Worm (Caenorhabditis elegans) whole organism, late embryonic: ENCODE data around the gene ugt-53.

Source experiments
- C08G9.2 ChIP-seq: sonication (generic microtip); optimal IDR thresholded peaks from 2 replicates; lab custom pipeline; 2016; ENCODE audit warnings: mild to moderate bottlenecking, missing genetic modification characterization, moderate library complexity, missing compliant biosample characterization
- K02D7.2 ChIP-seq: sonication (generic microtip); optimal IDR thresholded peaks from 2 replicates; lab custom pipeline; 2017; ENCODE audit warnings: mild to moderate bottlenecking, missing genetic modification characterization, missing compliant biosample characterization
- K09A11.1 ChIP-seq: sonication (generic microtip); optimal IDR thresholded peaks from 2 replicates; lab custom pipeline; 2017; ENCODE audit warnings: antibody characterized with exemption, mild to moderate bottlenecking, missing genetic modification characterization, missing compliant biosample characterization; ENCODE audit not compliant: insufficient read depth
- T23F11.4 ChIP-seq: fragments of 200-800 bp; sonication (Bioruptor generic); optimal IDR thresholded peaks from 2 replicates; lab custom pipeline; 2018; ENCODE audit warnings: mild to moderate bottlenecking, missing genetic modification characterization, missing compliant biosample characterization
- ahr-1 ChIP-seq: sonication (generic microtip); optimal IDR thresholded peaks from 2 replicates; lab custom pipeline; 2016; ENCODE audit warnings: missing genetic modification characterization, missing compliant biosample characterization
- ceh-14 ChIP-seq: sonication (generic microtip); optimal IDR thresholded peaks from 2 replicates; lab custom pipeline; 2016; ENCODE audit warnings: missing genotype, missing genetic modification characterization, missing compliant biosample characterization
- ceh-18 ChIP-seq: sonication (generic microtip); optimal IDR thresholded peaks from 2 replicates; lab custom pipeline; 2016; ENCODE audit warnings: missing genetic modification characterization, missing compliant biosample characterization
- ceh-19 ChIP-seq: fragments of 200-800 bp; sonication (Bioruptor generic); optimal IDR thresholded peaks from 2 replicates; lab custom pipeline; 2018; ENCODE audit warnings: mild to moderate bottlenecking, missing genetic modification characterization, missing compliant biosample characterization
- ceh-22 ChIP-seq: sonication (generic microtip); optimal IDR thresholded peaks from 2 replicates; lab custom pipeline; 2017; ENCODE audit warnings: missing biosample characterization, missing genetic modification characterization
- ceh-24 ChIP-seq: sonication (generic microtip); optimal IDR thresholded peaks from 2 replicates; lab custom pipeline; 2016; ENCODE audit warnings: mild to moderate bottlenecking, missing genetic modification characterization, missing compliant biosample characterization
- dmd-4 ChIP-seq: sonication (generic microtip); optimal IDR thresholded peaks from 2 replicates; lab custom pipeline; 2016; ENCODE audit warnings: borderline replicate concordance, missing genetic modification characterization, missing compliant biosample characterization
- dve-1 ChIP-seq: sonication (generic microtip); optimal IDR thresholded peaks from 2 replicates; lab custom pipeline; 2017; ENCODE audit warnings: antibody characterized with exemption, mild to moderate bottlenecking, missing genetic modification characterization, missing compliant biosample characterization
- elt-2 ChIP-seq: sonication (generic microtip); optimal IDR thresholded peaks from 2 replicates; lab custom pipeline; 2016; ENCODE audit warnings: missing genetic modification reagents, missing genetic modification characterization, missing compliant biosample characterization
- eyg-1 ChIP-seq: sonication (generic microtip); optimal IDR thresholded peaks from 2 replicates; lab custom pipeline; 2016; ENCODE audit warnings: missing genotype, missing genetic modification characterization, missing compliant biosample characterization
- gmeb-2 ChIP-seq: sonication (generic microtip); optimal IDR thresholded peaks from 2 replicates; lab custom pipeline; 2016; ENCODE audit warnings: missing genetic modification characterization, inconsistent platforms, missing compliant biosample characterization
- hlh-15 ChIP-seq: sonication (generic microtip); optimal IDR thresholded peaks from 2 replicates; lab custom pipeline; 2016; ENCODE audit warnings: missing genetic modification characterization, missing compliant biosample characterization
- hlh-30 ChIP-seq: sonication (generic microtip); optimal IDR thresholded peaks from 2 replicates; lab custom pipeline; 2017; ENCODE audit warnings: antibody characterized with exemption, missing genetic modification characterization, missing compliant biosample characterization; ENCODE audit not compliant: insufficient read depth
- hlh-6 ChIP-seq: sonication (generic microtip); optimal IDR thresholded peaks from 2 replicates; lab custom pipeline; 2016; ENCODE audit warnings: missing genotype, missing genetic modification characterization, missing compliant biosample characterization
- hlh-8 ChIP-seq: sonication (generic microtip); optimal IDR thresholded peaks from 2 replicates; lab custom pipeline; 2016; ENCODE audit warnings: missing genotype, missing genetic modification characterization, missing compliant biosample characterization
- mec-3 ChIP-seq: sonication (generic microtip); optimal IDR thresholded peaks from 2 replicates; lab custom pipeline; 2016; ENCODE audit warnings: borderline replicate concordance, missing genetic modification characterization, missing compliant biosample characterization
- nfya-1 ChIP-seq: sonication (generic microtip); optimal IDR thresholded peaks from 2 replicates; lab custom pipeline; 2017; ENCODE audit warnings: missing genetic modification characterization, mild to moderate bottlenecking, missing compliant biosample characterization, antibody characterized with exemption, moderate library complexity
- nhr-11 ChIP-seq: fragments of 150-350 bp; optimal IDR thresholded peaks from 2 replicates; lab custom pipeline; 2014; ENCODE audit warnings: missing biosample characterization, missing genetic modification characterization
- odd-2 ChIP-seq: sonication (generic microtip); optimal IDR thresholded peaks from 2 replicates; lab custom pipeline; 2017; ENCODE audit warnings: antibody characterized with exemption, mild to moderate bottlenecking, missing genetic modification characterization, missing compliant biosample characterization
- pag-3 ChIP-seq: sonication (generic microtip); optimal IDR thresholded peaks from 2 replicates; lab custom pipeline; 2016; ENCODE audit warnings: missing compliant biosample characterization, missing genetic modification characterization, borderline replicate concordance
- pax-1 ChIP-seq: fragments of 150-350 bp; optimal IDR thresholded peaks from 2 replicates; lab custom pipeline; 2014; ENCODE audit warnings: missing biosample characterization, missing genetic modification characterization
- pha-2 ChIP-seq: sonication (generic microtip); optimal IDR thresholded peaks from 2 replicates; lab custom pipeline; 2017; ENCODE audit warnings: mild to moderate bottlenecking, missing genetic modification characterization, missing compliant biosample characterization
- pha-4 ChIP-seq: fragments of 150-350 bp; optimal IDR thresholded peaks from 2 replicates; lab custom pipeline; 2018; ENCODE audit warnings: missing biosample characterization, missing genetic modification reagents, missing genetic modification characterization
- sox-4 ChIP-seq: sonication (generic microtip); optimal IDR thresholded peaks from 2 replicates; lab custom pipeline; 2017; ENCODE audit warnings: mild to moderate bottlenecking, missing genetic modification characterization, inconsistent platforms, missing compliant biosample characterization
- tbx-7 ChIP-seq: sonication (generic microtip); optimal IDR thresholded peaks from 2 replicates; lab custom pipeline; 2016; ENCODE audit warnings: missing genotype, missing genetic modification characterization, missing compliant biosample characterization
- ttx-3 ChIP-seq: sonication (generic microtip); optimal IDR thresholded peaks from 2 replicates; lab custom pipeline; 2016; ENCODE audit warnings: missing genetic modification reagents, missing genetic modification characterization, missing compliant biosample characterization
- unc-86 ChIP-seq: sonication (generic microtip); optimal IDR thresholded peaks from 2 replicates; lab custom pipeline; 2016; ENCODE audit warnings: missing genetic modification characterization, missing compliant biosample characterization
- zip-5 ChIP-seq: sonication (generic microtip); optimal IDR thresholded peaks from 2 replicates; lab custom pipeline; 2016; ENCODE audit warnings: missing genetic modification characterization, missing compliant biosample characterization

Gene ugt-53

DNA sequence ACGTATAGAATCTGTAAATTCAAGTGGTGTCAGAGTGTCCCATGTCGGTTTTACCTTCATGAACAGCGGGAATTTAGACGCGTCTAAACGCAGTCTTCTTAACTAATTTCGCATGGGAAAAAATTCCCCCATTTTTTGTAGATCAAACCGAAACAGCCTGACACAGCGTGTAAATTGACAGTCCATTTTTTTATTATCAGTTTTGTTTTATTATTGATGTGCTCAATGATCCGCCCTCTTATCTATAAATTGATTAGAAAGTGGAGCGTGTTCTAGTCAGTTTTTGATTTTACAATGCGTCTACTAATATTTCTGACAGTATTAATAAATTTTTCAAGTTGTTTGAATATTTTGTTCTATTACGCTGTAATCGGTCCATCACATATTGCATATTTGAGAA lies at the start of gene ugt-53:
TSS of gene ugt-53 (plus strand) at position 273 of the 400 bp plus-strand sequence.
- TF ChIP-seq ceh-24: no peak
- no peak for TF ChIP-seq ceh-22 (tag; lab: Kevin White, UChicago)
- TF ChIP-seq elt-2 (tag; lab: Kevin White, UChicago): peak; percentile 6
- TF ChIP-seq, all 69 proteins: peak for 1

DNA sequence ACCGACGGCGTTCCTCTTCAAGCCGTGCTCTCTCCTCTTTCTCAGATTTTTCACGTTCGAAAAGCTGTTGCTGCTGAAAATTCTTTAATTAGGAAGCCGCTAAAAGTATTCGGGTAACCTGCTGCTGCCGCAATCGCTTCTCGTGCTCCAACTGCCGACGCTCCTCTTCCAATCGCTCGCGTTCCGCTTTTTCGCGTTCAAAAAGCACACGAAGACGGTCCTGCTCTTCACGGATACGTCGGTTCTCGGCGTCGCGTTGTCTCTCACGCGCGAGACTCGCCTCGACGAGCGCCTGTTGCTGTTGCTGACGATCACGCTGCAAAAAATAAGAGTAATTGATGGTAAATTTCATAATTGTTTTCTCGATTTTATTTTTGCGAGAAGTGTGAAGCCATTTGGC lies 48.5 kb upstream of the ugt-53 start:
- TF ChIP-seq unc-86 (tag; lab: Kevin White, UChicago): no peak
- peak; percentile 7 for TF ChIP-seq hlh-6 (tag; lab: Kevin White, UChicago)

DNA sequence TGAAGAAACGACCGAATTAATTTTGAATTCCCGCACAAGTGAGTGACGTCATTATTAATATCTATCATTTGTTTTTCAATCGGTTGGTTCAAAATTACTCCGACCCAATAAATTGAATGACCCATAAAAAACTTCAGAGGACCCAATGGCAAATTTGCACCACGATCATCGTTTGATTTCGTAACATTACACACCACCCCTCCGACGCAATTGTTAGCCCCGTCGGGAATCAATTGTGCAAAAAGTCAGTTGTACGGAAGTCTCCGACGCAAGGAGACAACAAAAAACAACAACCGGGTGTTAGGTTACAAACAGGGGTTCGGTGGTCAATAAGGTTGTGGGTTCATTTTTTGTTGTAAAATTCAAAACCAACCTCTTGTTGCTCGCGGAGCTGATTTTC lies 47.2 kb upstream of the ugt-53 start:
- TF ChIP-seq nhr-11: no peak
- no peak for TF ChIP-seq pha-2 (tag; lab: Kevin White, UChicago)
- TF ChIP-seq dve-1 (tag; lab: Kevin White, UChicago): no peak

DNA sequence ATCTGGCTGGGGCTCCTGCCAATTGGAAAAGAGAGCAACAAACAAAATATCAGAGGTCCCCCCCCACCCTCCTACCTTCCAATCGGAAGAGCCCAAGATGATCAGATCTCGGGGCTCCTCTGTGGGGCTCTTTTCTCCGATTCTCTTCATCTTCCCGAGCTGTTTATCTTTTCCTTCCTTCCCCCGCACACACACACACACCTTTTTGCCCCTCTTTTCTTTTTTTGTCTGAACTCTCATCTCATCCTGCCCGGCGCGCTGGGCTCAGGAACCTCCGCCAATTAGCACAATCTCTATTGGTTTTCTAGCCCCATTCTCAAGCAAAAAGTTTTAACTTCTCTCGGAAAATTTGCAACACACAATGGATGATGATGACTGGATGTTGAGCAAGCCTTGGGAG lies 45.9 kb upstream of the ugt-53 start:
- TF ChIP-seq hlh-30 (tag; lab: Kevin White, UChicago) (no peak), mec-3 (tag; lab: Kevin White, UChicago) (no peak), sox-4 (tag; lab: Kevin White, UChicago) (no peak), tbx-7 (tag; lab: Kevin White, UChicago) (no peak), dmd-4 (tag; lab: Kevin White, UChicago) (no peak), odd-2 (tag; lab: Kevin White, UChicago) (no peak), pha-2 (tag; lab: Kevin White, UChicago) (no peak), ceh-19 (GFP tag; lab: Kevin White, UChicago) (no peak), gmeb-2 (no peak), pag-3 (tag; lab: Kevin White, UChicago) (no peak), hlh-15 (tag; lab: Kevin White, UChicago) (no peak), ceh-18 (tag; lab: Kevin White, UChicago) (peak; percentile 62), ceh-22 (tag; lab: Kevin White, UChicago) (no peak), nfya-1 (peak; percentile 66)

DNA sequence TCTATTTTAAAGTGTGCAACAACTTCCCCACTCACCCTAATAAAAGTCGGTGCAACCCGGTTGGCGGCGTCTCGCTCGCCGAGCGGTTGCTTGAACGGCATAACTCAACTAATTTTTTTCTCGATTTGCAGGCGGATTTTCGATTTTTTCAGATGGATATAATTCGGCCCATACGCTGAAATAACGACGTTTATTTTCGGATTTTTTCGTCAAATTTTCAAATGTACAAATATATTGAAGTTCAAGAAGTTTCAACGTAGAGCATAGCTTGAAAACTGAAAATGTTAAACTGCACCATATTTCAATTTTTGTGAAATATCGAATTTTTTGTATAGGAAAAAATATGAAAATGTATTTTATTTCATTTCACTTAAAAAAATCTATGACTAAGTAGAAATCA lies 41.4 kb upstream of the ugt-53 start, which contains the start of gene ketn-1:
TSS of gene ketn-1 (minus strand) at position 101 of the 400 bp plus-strand sequence.
- no peak for TF ChIP-seq T23F11.4 (GFP tag; lab: Kevin White, UChicago)
- no peak for TF ChIP-seq ttx-3 (tag; lab: Kevin White, UChicago)
- TF ChIP-seq eyg-1 (tag; lab: Kevin White, UChicago): no peak
- TF ChIP-seq pha-4 (tag; lab: Kevin White, UChicago): no peak
- TF ChIP-seq K02D7.2: no peak
- no peak for TF ChIP-seq dmd-4 (tag; lab: Kevin White, UChicago)
- TF ChIP-seq ahr-1 (tag; lab: Kevin White, UChicago): no peak
- no peak for TF ChIP-seq ceh-18 (tag; lab: Kevin White, UChicago)
- no peak for TF ChIP-seq pha-2 (tag; lab: Kevin White, UChicago)
- no peak for TF ChIP-seq hlh-6 (tag; lab: Kevin White, UChicago)
- no peak for TF ChIP-seq hlh-8 (tag; lab: Kevin White, UChicago)
- no peak for TF ChIP-seq K09A11.1 (tag; lab: Kevin White, UChicago)
- TF ChIP-seq pax-1 (tag; lab: Kevin White, UChicago): no peak
- TF ChIP-seq sox-4 (tag; lab: Kevin White, UChicago): no peak
- no peak for TF ChIP-seq zip-5 (tag; lab: Kevin White, UChicago)
- TF ChIP-seq ceh-14 (tag; lab: Kevin White, UChicago): no peak
- no peak for TF ChIP-seq C08G9.2 (tag; lab: Kevin White, UChicago)
